Worm (Caenorhabditis elegans): ENCODE measurements around the gene srz-31.

srz-31 gene

ce11 chrIV:14113621-14114020 is 23.5 kb upstream of the srz-31 start (continued):
- TF ChIP-seq ceh-58 (GFP tag; IDR thresholded peaks at IDR 0.05) (no peak), tbp1 (GFP tag; optimal IDR thresholded peaks at IDR 0.05) (peak; percentile 27), snpc-4 (GFP tag; optimal IDR thresholded peaks at IDR 0.05) (no peak), snpc-4 (tag; optimal IDR thresholded peaks at IDR 0.05) (peak; percentile 22 to 90 (median 37)), sdz-38 (tag; optimal IDR thresholded peaks at IDR 0.05) (no peak), efl-1 (GFP tag; optimal IDR thresholded peaks at IDR 0.05) (no peak), nfyb-1 (GFP tag; IDR thresholded peaks at IDR 0.05) (no peak)

ce11 chrIV:14114357-14114756 is 22.8 kb upstream of the srz-31 start:
- TF ChIP-seq lsl-1 (GFP tag; optimal IDR thresholded peaks at IDR 0.05): no peak
- TF ChIP-seq tbp1 (GFP tag; optimal IDR thresholded peaks at IDR 0.05): peak; percentile 24
- peak; percentile 5 for TF ChIP-seq snpc-4 (GFP tag; optimal IDR thresholded peaks at IDR 0.05)
- TF ChIP-seq snpc-4 (tag; optimal IDR thresholded peaks at IDR 0.05): peak in 1 of 4 experiments; percentile 60
- peak; percentile 79 for TF ChIP-seq attf-6 (GFP tag; IDR thresholded peaks at IDR 0.05)
- no peak for TF ChIP-seq ztf-22 (GFP tag; optimal IDR thresholded peaks at IDR 0.05)
- peak; percentile 25; the same call in 1 of the 2 replicates for TF ChIP-seq madf-6 (GFP tag; IDR thresholded peaks at IDR 0.05)

- no peak for TF ChIP-seq ztf-26 (tag; optimal IDR thresholded peaks at IDR 0.05)
- peak; percentile 27; the same call in 1 of the 2 replicates for TF ChIP-seq madf-6 (GFP tag; IDR thresholded peaks at IDR 0.05)
- peak; percentile 73 for TF ChIP-seq attf-6 (GFP tag; IDR thresholded peaks at IDR 0.05)
These were observed 22.1 kb upstream of the srz-31 start for ce11 chrIV:14115045-14115444.

DNA sequence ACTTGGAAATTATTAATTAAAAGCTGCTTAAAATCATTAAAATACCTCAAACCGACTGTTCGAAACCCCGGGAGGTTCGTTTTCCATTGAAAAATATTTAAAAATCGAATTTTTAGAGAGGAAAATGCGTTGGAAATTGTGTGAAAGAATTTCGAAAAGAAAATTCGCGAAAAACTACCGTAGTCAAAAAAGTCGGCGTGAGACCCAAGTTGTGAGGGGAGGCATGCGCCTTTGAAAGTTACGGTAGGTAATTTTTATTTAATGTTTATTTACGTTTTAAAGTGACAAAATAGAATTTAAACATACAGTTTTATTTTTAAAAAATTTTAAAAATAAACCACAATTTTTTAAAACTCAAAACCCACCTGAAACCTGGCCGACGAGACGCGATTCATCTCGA is 21.6 kb upstream of the srz-31 start:
- TF ChIP-seq lin-54 (GFP tag; optimal IDR thresholded peaks at IDR 0.05) (peak; percentile 40), chd-7 (tag; optimal IDR thresholded peaks at IDR 0.05) (no peak), T07F8.4 (tag; optimal IDR thresholded peaks at IDR 0.05) (no peak), attf-5 (GFP tag; optimal IDR thresholded peaks at IDR 0.05) (no peak), ztf-28 (GFP tag; IDR thresholded peaks at IDR 0.05) (no peak), madf-8 (GFP tag; conservative IDR thresholded peaks at IDR 0.05) (peak; percentile 71), snpc-4 (GFP tag; optimal IDR thresholded peaks at IDR 0.05) (peak; percentile 92), snpc-4 (tag; optimal IDR thresholded peaks at IDR 0.05) (peak in 3 of 4 experiments; percentile 90 to 96 (median 96)), F33H1.4 (GFP tag; IDR thresholded peaks at IDR 0.05) (peak; percentile 94), madf-6 (GFP tag; IDR thresholded peaks at IDR 0.05) (peak; percentile 94), aptf-2 (GFP tag; conservative IDR thresholded peaks at IDR 0.05) (no peak), snpc-1.1 (tag; optimal IDR thresholded peaks at IDR 0.05; ENCODE audit: insufficient read depth) (peak; percentile 5), snpc-1.3 (tag; optimal IDR thresholded peaks at IDR 0.05; ENCODE audit: insufficient read depth) (peak; percentile 73), xnd-1 (tag; optimal IDR thresholded peaks at IDR 0.05) (peak; percentile 85), F49E8.2 (tag; optimal IDR thresholded peaks at IDR 0.05; ENCODE audit: insufficient read depth) (peak; percentile 3), lsl-1 (GFP tag; optimal IDR thresholded peaks at IDR 0.05) (peak; percentile 93), tbp1 (GFP tag; optimal IDR thresholded peaks at IDR 0.05) (peak; percentile 68), hsf-1 (GFP tag; IDR thresholded peaks at IDR 0.05) (peak; percentile 93), attf-6 (GFP tag; IDR thresholded peaks at IDR 0.05) (peak; percentile 96), B0019.2 (GFP tag; conservative IDR thresholded peaks at IDR 0.05) (no peak), dpff-1 (tag; optimal IDR thresholded peaks at IDR 0.05) (no peak), snpc-3.4 (tag; optimal IDR thresholded peaks at IDR 0.05) (peak; percentile 31), D2030.7 (GFP tag; IDR thresholded peaks at IDR 0.05) (peak; percentile 44), efl-1 (GFP tag; optimal IDR thresholded peaks at IDR 0.05) (peak; percentile 37)

DNA sequence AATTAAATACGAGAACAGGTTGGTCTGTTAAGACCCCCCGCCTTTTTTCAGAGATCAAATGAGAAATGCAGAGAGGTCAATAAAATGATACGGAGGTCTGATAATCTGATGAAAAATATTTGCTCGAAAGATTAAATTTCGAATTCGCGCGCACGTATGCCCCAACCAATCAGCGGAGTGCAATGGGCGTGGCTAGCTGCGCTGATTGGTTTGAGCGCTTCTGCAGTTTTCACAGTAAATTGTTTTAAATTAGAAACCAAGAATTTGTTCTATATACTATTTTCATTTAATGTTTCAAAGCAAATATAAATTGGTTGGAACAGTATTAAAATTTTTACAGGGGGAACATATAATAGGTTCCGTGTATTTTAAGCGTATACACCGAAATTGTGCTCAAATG is 17.8 kb upstream of the srz-31 start:
- TF ChIP-seq F10E7.11 (tag; optimal IDR thresholded peaks at IDR 0.05): no peak
- TF ChIP-seq cebp-1 (GFP tag; IDR thresholded peaks at IDR 0.05): no peak
- no peak for TF ChIP-seq cebp-1 (tag; optimal IDR thresholded peaks at IDR 0.05)
- TF ChIP-seq F57C9.4 (tag; optimal IDR thresholded peaks at IDR 0.05): no peak
- TF ChIP-seq ceh-58 (GFP tag; IDR thresholded peaks at IDR 0.05): no peak
- TF ChIP-seq sea-2 (GFP tag; IDR thresholded peaks at IDR 0.05): no peak
- no peak for TF ChIP-seq lin-54 (GFP tag; optimal IDR thresholded peaks at IDR 0.05)
- TF ChIP-seq dox-1 (GFP tag; IDR thresholded peaks at IDR 0.05): no peak
- no peak for TF ChIP-seq ccch-3 (GFP tag; optimal IDR thresholded peaks at IDR 0.05)
- no peak for TF ChIP-seq efl-1 (GFP tag; optimal IDR thresholded peaks at IDR 0.05)
- no peak for TF ChIP-seq lir-1 (GFP tag; conservative IDR thresholded peaks at IDR 0.05)
- TF ChIP-seq sdz-38 (tag; optimal IDR thresholded peaks at IDR 0.05): no peak
- TF ChIP-seq lin-26 (GFP tag; IDR thresholded peaks at IDR 0.05): no peak
- TF ChIP-seq zim-3 (tag; optimal IDR thresholded peaks at IDR 0.05): no peak
- no peak for TF ChIP-seq Y79H2A.3 (GFP tag; conservative IDR thresholded peaks at IDR 0.05)
- no peak for TF ChIP-seq nfya-1 (tag; optimal IDR thresholded peaks at IDR 0.05; ENCODE audit: borderline replicate concordance, insufficient read depth)

Data from whole organism, young adult.